Fruit fly (Drosophila melanogaster): ENCODE measurements around the gene inaF-C.

Gene inaF-C

DNA sequence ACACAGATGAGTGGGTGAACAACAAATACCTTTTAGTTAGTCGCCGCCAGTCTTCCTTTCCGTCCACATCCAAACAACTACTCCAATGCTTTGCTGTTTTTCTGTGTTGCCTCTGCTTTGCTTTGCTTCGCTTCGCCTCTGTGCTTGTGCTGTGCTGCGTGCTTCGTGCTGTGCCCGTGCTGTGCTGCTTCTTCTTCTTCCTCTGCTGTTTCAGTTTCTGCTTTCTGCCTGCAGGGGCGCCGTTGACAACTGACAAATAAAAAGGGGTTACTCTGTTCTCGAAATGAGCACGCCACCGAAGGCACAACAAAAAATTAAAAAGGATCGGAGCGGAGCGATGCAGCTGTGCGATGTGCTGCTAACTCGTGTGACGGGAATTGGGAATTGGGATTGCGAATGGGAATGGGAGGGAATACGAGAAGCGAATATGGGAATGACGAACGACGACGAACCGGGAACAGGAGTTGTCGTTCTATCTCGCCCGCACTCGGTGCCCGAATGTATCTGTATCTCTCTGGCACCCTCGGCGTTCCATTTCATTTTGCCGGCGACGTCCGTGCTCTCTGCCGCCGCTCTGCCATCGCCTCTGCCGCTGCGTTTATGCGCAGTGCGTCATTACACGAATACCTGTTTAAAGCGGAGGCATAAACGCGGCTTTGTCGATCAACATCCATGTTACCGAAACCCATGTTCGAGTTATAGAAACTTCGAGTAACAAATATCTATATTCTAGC lies 16.9 kb downstream of the inaF-C start (continued):
- TF ChIP-seq bcd (GFP tag; optimal IDR thresholded peaks at IDR 0.05) (peak; percentile 78), HLH54F (GFP tag; optimal IDR thresholded peaks at IDR 0.05) (peak; percentile 85), Camta (GFP tag; optimal IDR thresholded peaks at IDR 0.05) (peak; percentile 9), CG10274 (GFP tag; optimal IDR thresholded peaks at IDR 0.05) (peak; percentile 31), ewg (GFP tag; optimal IDR thresholded peaks at IDR 0.05) (peak; percentile 44), zen2 (GFP tag; IDR thresholded peaks at IDR 0.05; ENCODE audit: partially characterized antibody) (no peak), CG3163 (GFP tag; optimal IDR thresholded peaks at IDR 0.05) (peak; percentile 71), twi (tag; optimal IDR thresholded peaks at IDR 0.05) (peak; percentile 39), btn (GFP tag; optimal IDR thresholded peaks at IDR 0.05) (no peak), CG8478 (optimal IDR thresholded peaks at IDR 0.05) (no peak), CG43689 (GFP tag; IDR thresholded peaks at IDR 0.05) (no peak), CTCF (GFP tag; optimal IDR thresholded peaks at IDR 0.05) (peak; percentile 84), croc (GFP tag; conservative IDR thresholded peaks at IDR 0.05) (0 out of 3 replicates have a peak, but pooled peaks have one; percentile 20), zfh2 (GFP tag; optimal IDR thresholded peaks at IDR 0.05) (peak; percentile 82), shn (GFP tag; optimal IDR thresholded peaks at IDR 0.05) (peak; percentile 75), Hand (GFP tag; optimal IDR thresholded peaks at IDR 0.05) (no peak), CG16863 (GFP tag; optimal IDR thresholded peaks at IDR 0.05) (peak; percentile 68), CG12071 (GFP tag; optimal IDR thresholded peaks at IDR 0.05) (peak; percentile 64), dm (GFP tag; optimal IDR thresholded peaks at IDR 0.05) (peak; percentile 76), CG1602 (GFP tag; optimal IDR thresholded peaks at IDR 0.05) (no peak), jing (GFP tag; optimal IDR thresholded peaks at IDR 0.05) (no peak), CG6254 (GFP tag; optimal IDR thresholded peaks at IDR 0.05) (peak; percentile 49), Hr51 (GFP tag; optimal IDR thresholded peaks at IDR 0.05) (peak; percentile 65 to 75), tgo (GFP tag; IDR thresholded peaks at IDR 0.05) (peak; percentile 63), stc (GFP tag; IDR thresholded peaks at IDR 0.05) (peak; percentile 73; the same call in 1 of the 2 replicates), slp2 (GFP tag; optimal IDR thresholded peaks at IDR 0.05) (peak; percentile 64), dmrt99B (tag; optimal IDR thresholded peaks at IDR 0.05) (peak; percentile 73), CG6765 (GFP tag; optimal IDR thresholded peaks at IDR 0.05) (peak; percentile 1), scrt (GFP tag; optimal IDR thresholded peaks at IDR 0.05) (peak; percentile 37), oc (tag; optimal IDR thresholded peaks at IDR 0.05) (peak; percentile 53), trem (tag; optimal IDR thresholded peaks at IDR 0.05) (peak; percentile 98), Antp (GFP tag; optimal IDR thresholded peaks at IDR 0.05) (peak; percentile 77), dan (GFP tag; IDR thresholded peaks at IDR 0.05) (no peak), CG17186 (GFP tag; optimal IDR thresholded peaks at IDR 0.05) (no peak), CG18011 (GFP tag; optimal IDR thresholded peaks at IDR 0.05) (peak; percentile 64), CG8359 (GFP tag; optimal IDR thresholded peaks at IDR 0.05; ENCODE audit: borderline replicate concordance) (no peak), CG10959 (GFP tag; IDR thresholded peaks at IDR 0.05) (peak; percentile 55), CG18476 (GFP tag; optimal IDR thresholded peaks at IDR 0.05) (peak; percentile 20), phol (tag; optimal IDR thresholded peaks at IDR 0.05) (peak; percentile 60), CG4404 (GFP tag; IDR thresholded peaks at IDR 0.05) (peak; percentile 65), CG1832 (GFP tag; optimal IDR thresholded peaks at IDR 0.05) (peak; percentile 81), gce (GFP tag; IDR thresholded peaks at IDR 0.05) (no peak), zf30C (GFP tag; optimal IDR thresholded peaks at IDR 0.05) (no peak), CG11093 (GFP tag; IDR thresholded peaks at IDR 0.05) (peak; percentile 70), peb (GFP tag; IDR thresholded peaks at IDR 0.05) (0 out of 2 replicates have a peak, but pooled peaks have one; percentile 21), NK7.1 (GFP tag; optimal IDR thresholded peaks at IDR 0.05) (peak; percentile 77), HLH3B (GFP tag; IDR thresholded peaks at IDR 0.05) (peak; percentile 50), ssp (GFP tag; IDR thresholded peaks at IDR 0.05) (peak; percentile 13; the same call in 1 of the 2 replicates), crc (GFP tag; optimal IDR thresholded peaks at IDR 0.05) (peak; percentile 34), schlank (tag; optimal IDR thresholded peaks at IDR 0.05) (peak; percentile 64)
